Worm (Caenorhabditis elegans): Measurements from ENCODE around the gene F18A1.7.

DNA sequence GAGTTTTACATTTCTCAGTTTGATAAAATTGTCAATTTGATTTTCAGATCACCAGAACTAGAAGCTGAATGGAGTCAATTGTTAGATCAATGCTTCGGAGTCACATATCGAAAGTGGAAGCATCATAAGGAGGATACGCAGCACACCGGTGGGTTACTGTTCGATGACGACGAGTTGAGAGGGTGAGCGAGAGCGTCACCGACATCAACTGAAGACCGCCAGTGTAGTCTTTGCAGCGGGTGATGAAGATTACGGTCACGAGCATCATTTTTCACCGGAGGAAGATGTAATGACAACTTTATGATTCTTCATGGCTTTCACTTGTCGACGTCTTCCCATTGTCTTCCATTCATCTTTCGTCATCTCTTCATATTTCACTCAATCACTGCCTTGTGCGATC, 18.3 kb upstream of the F18A1.7 start, which contains the start of gene lin-26:
- no peak for TF ChIP-seq zfp-3 (GFP tag; conservative IDR thresholded peaks at IDR 0.05)
- TF ChIP-seq pha-4 (GFP tag; IDR thresholded peaks at IDR 0.05), result no peak
- no peak for TF ChIP-seq pha-4 (tag; optimal IDR thresholded peaks at IDR 0.05)
- no peak for TF ChIP-seq ceh-28 (tag; optimal IDR thresholded peaks at IDR 0.05)
- no peak for TF ChIP-seq mep-1 (tag; optimal IDR thresholded peaks at IDR 0.05)
- TF ChIP-seq daf-16 (GFP tag; optimal IDR thresholded peaks at IDR 0.05), result no peak
- TF ChIP-seq daf-16 (tag; optimal IDR thresholded peaks at IDR 0.05), result no peak
- no peak for TF ChIP-seq nhr-76 (tag; optimal IDR thresholded peaks at IDR 0.05)
- TF ChIP-seq D1046.2 (GFP tag; IDR thresholded peaks at IDR 0.05), result no peak
- no peak for TF ChIP-seq Y5F2A.4 (GFP tag; optimal IDR thresholded peaks at IDR 0.05)
- no peak for TF ChIP-seq nhr-11 (tag; optimal IDR thresholded peaks at IDR 0.05)
- no peak for TF ChIP-seq vab-7 (GFP tag; IDR thresholded peaks at IDR 0.05)
- TF ChIP-seq lin-13 (GFP tag; optimal IDR thresholded peaks at IDR 0.05), result no peak
- peak in 1 of 2 experiments; percentile 86 for TF ChIP-seq unc-62 (GFP tag; optimal IDR thresholded peaks at IDR 0.05 in 1 of 2)
- no peak for TF ChIP-seq unc-62 (tag; optimal IDR thresholded peaks at IDR 0.05)
- no peak for TF ChIP-seq lin-29 (GFP tag; IDR thresholded peaks at IDR 0.05)
- no peak for TF ChIP-seq mdt-29 (GFP tag; IDR thresholded peaks at IDR 0.05)

All from whole organism, L4 larva.